Fruit fly (Drosophila melanogaster) whole organism, embryonic: Measurements from ENCODE around the gene Antp.

ENCODE experiments used
- ATbp ChIP-seq: fragments of 200-800 bp; sonication (Bioruptor generic); optimal IDR thresholded peaks from 2 replicates; lab custom pipeline; 2017; ENCODE audit warnings: missing biosample characterization, mild to moderate bottlenecking, missing genetic modification characterization, missing genetic modification reagents
- Asciz ChIP-seq: fragments of 200-800 bp; sonication (Bioruptor generic); optimal IDR thresholded peaks from 2 replicates; lab custom pipeline; 2017; ENCODE audit warnings: missing biosample characterization, mild to moderate bottlenecking, missing genetic modification characterization, missing genetic modification reagents
- Blimp-1 ChIP-seq: fragments of 200-800 bp; sonication (Bioruptor generic); optimal IDR thresholded peaks from 3 replicates; lab custom pipeline; 2018; ENCODE audit warnings: missing biosample characterization, missing genetic modification characterization, mild to moderate bottlenecking, moderate library complexity, missing genetic modification reagents
- C15 ChIP-seq: fragments of 200-800 bp; sonication (Bioruptor generic); IDR thresholded peaks from 3 replicates; pipeline ENCODE4 v1.3.6; 2022; ENCODE audit warnings: missing biosample characterization, missing genetic modification characterization
- CG10431 ChIP-seq: fragments of 200-800 bp; sonication (Bioruptor generic); optimal IDR thresholded peaks from 3 replicates; lab custom pipeline; 2018; ENCODE audit warnings: missing biosample characterization, mild to moderate bottlenecking, missing genetic modification characterization
- CG10959 ChIP-seq: fragments of 200-800 bp; sonication (Bioruptor generic); IDR thresholded peaks from 2 replicates; pipeline ENCODE4 v1.3.6; 2022; ENCODE audit warnings: missing biosample characterization, missing genetic modification characterization
- CG1233 ChIP-seq: fragments of 200-800 bp; sonication (Bioruptor generic); optimal IDR thresholded peaks from 4 replicates; lab custom pipeline; 2018; ENCODE audit warnings: missing biosample characterization, mild to moderate bottlenecking, missing genetic modification characterization
- CG14860 ChIP-seq: fragments of 200-800 bp; sonication (Bioruptor generic); IDR thresholded peaks from 3 replicates; pipeline ENCODE4 v1.3.6; 2022; ENCODE audit warnings: missing biosample characterization, missing genetic modification characterization; ENCODE audit not compliant: partially characterized antibody
- CG14965 ChIP-seq: fragments of 200-800 bp; sonication (Bioruptor generic); optimal IDR thresholded peaks from 2 replicates; lab custom pipeline; 2016; ENCODE audit warnings: missing biosample characterization, missing genetic modification characterization, borderline replicate concordance
- CG15479 ChIP-seq: fragments of 200-800 bp; sonication (Bioruptor generic); optimal IDR thresholded peaks from 3 replicates; lab custom pipeline; 2019; ENCODE audit warnings: missing biosample characterization, mild to moderate bottlenecking, missing genetic modification characterization, moderate library complexity
- CG18011 ChIP-seq: fragments of 200-800 bp; sonication (Bioruptor generic); optimal IDR thresholded peaks from 2 replicates; lab custom pipeline; 2017; ENCODE audit warnings: missing biosample characterization, missing genetic modification characterization, mild to moderate bottlenecking, moderate library complexity, missing genotype
- CG31365 ChIP-seq: fragments of 200-800 bp; sonication (Bioruptor generic); optimal IDR thresholded peaks from 2 replicates; lab custom pipeline; 2018; ENCODE audit warnings: missing biosample characterization, mild to moderate bottlenecking, missing genetic modification characterization
- CG4617 ChIP-seq: fragments of 200-800 bp; sonication (Bioruptor generic); optimal IDR thresholded peaks from 3 replicates; lab custom pipeline; 2016; ENCODE audit warnings: missing biosample characterization, missing genetic modification characterization, borderline replicate concordance
- CG4820 ChIP-seq: fragments of 200-800 bp; sonication (Bioruptor generic); optimal IDR thresholded peaks from 3 replicates; lab custom pipeline; 2016; ENCODE audit warnings: missing biosample characterization, missing genetic modification characterization
- CG6813 ChIP-seq: fragments of 200-800 bp; sonication (Bioruptor generic); optimal IDR thresholded peaks from 2 replicates; lab custom pipeline; 2017; ENCODE audit warnings: missing biosample characterization, missing genetic modification characterization, mild to moderate bottlenecking, moderate library complexity, missing genetic modification reagents
- CG7372 ChIP-seq: fragments of 200-800 bp; sonication (Bioruptor generic); IDR thresholded peaks from 2 replicates; pipeline ENCODE4 v1.3.6; 2022; ENCODE audit warnings: missing biosample characterization, missing genetic modification characterization
- CG8281 ChIP-seq: fragments of 200-800 bp; sonication (Bioruptor generic); optimal IDR thresholded peaks from 2 replicates; lab custom pipeline; 2018; ENCODE audit warnings: missing biosample characterization, mild to moderate bottlenecking, missing genetic modification characterization, moderate library complexity
- CG8359 ChIP-seq: fragments of 200-800 bp; sonication (Bioruptor generic); optimal IDR thresholded peaks from 2 replicates; lab custom pipeline; 2017; ENCODE audit warnings: missing biosample characterization, mild to moderate bottlenecking, missing genetic modification characterization, borderline replicate concordance
- CG8924 ChIP-seq: fragments of 200-800 bp; optimal IDR thresholded peaks from 3 replicates; lab custom pipeline; 2019; ENCODE audit warnings: missing biosample characterization, mild to moderate bottlenecking, missing genetic modification characterization, moderate library complexity
- CG9727 ChIP-seq: fragments of 200-800 bp; sonication (Bioruptor generic); optimal IDR thresholded peaks from 3 replicates; lab custom pipeline; 2017; ENCODE audit warnings: missing biosample characterization, mild to moderate bottlenecking, missing genetic modification characterization
- CkIIα-i1 ChIP-seq: fragments of 200-800 bp; sonication (Bioruptor generic); IDR thresholded peaks from 2 replicates; pipeline ENCODE4 v1.3.6; 2022; ENCODE audit warnings: missing biosample characterization, missing genetic modification characterization
- Gsc ChIP-seq: fragments of 200-800 bp; sonication (Bioruptor generic); IDR thresholded peaks from 2 replicates; pipeline ENCODE4 v1.3.6; 2022; ENCODE audit warnings: missing biosample characterization, missing genetic modification characterization
- HLH4C ChIP-seq: fragments of 200-800 bp; sonication (Bioruptor generic); IDR thresholded peaks from 3 replicates; pipeline ENCODE4 v1.3.6; 2022; ENCODE audit warnings: missing biosample characterization, missing genetic modification characterization; ENCODE audit not compliant: partially characterized antibody
- Hr3 ChIP-seq: fragments of 200-800 bp; sonication (Bioruptor generic); optimal IDR thresholded peaks from 3 replicates; lab custom pipeline; 2016; ENCODE audit warnings: missing biosample characterization, missing genetic modification characterization
- Lim3 ChIP-seq: fragments of 200-800 bp; sonication (Bioruptor generic); IDR thresholded peaks from 2 replicates; pipeline ENCODE4 v1.3.6; 2022; ENCODE audit warnings: missing biosample characterization, missing genetic modification characterization
- Med ChIP-seq: fragments of 200-800 bp; sonication (Bioruptor generic); peaks from one replicate; lab custom pipeline; 2016; ENCODE audit warnings: missing biosample characterization, missing genetic modification characterization, mild to moderate bottlenecking, inconsistent platforms, moderate library complexity
- amos ChIP-seq: fragments of 200-800 bp; sonication (Bioruptor generic); IDR thresholded peaks from 2 replicates; pipeline ENCODE4 v1.3.6; 2022; ENCODE audit warnings: missing biosample characterization, missing genetic modification characterization; ENCODE audit not compliant: partially characterized antibody
- bab2 ChIP-seq: fragments of 200-800 bp; sonication (Bioruptor generic); optimal IDR thresholded peaks from 2 replicates; lab custom pipeline; 2016; ENCODE audit warnings: missing biosample characterization, missing genetic modification characterization
- bigmax ChIP-seq: fragments of 200-800 bp; sonication (Bioruptor generic); optimal IDR thresholded peaks from 2 replicates; lab custom pipeline; 2018; ENCODE audit warnings: missing biosample characterization, mild to moderate bottlenecking, missing genetic modification characterization
- caup ChIP-seq: fragments of 200-800 bp; sonication (Bioruptor generic); optimal IDR thresholded peaks from 3 replicates; lab custom pipeline; 2017; ENCODE audit warnings: missing biosample characterization, mild to moderate bottlenecking, missing genetic modification characterization, moderate library complexity; ENCODE audit not compliant: severe bottlenecking
- ci ChIP-seq: fragments of 200-800 bp; sonication (Bioruptor generic); IDR thresholded peaks from 3 replicates; pipeline ENCODE4 v1.3.6; 2022; ENCODE audit warnings: missing biosample characterization, missing genetic modification characterization
- esg ChIP-seq: fragments of 200-800 bp; sonication (Bioruptor generic); conservative IDR thresholded peaks from 2 replicates; pipeline ENCODE4 v1.3.6; 2022; ENCODE audit warnings: missing biosample characterization, missing genetic modification characterization
- ewg ChIP-seq: fragments of 200-800 bp; sonication (Bioruptor generic); optimal IDR thresholded peaks from 3 replicates; lab custom pipeline; 2017; ENCODE audit warnings: mild to moderate bottlenecking, missing biosample characterization, missing genetic modification reagents, missing genetic modification characterization
- gro ChIP-seq: fragments of 200-800 bp; sonication (Bioruptor generic); optimal IDR thresholded peaks from 2 replicates; lab custom pipeline; 2016; ENCODE audit warnings: missing biosample characterization, missing genetic modification characterization
- inv ChIP-seq: fragments of 200-800 bp; sonication (Bioruptor generic); IDR thresholded peaks from 2 replicates; pipeline ENCODE4 v1.3.6; 2022; ENCODE audit warnings: missing biosample characterization, missing genetic modification characterization; ENCODE audit not compliant: partially characterized antibody
- jumu ChIP-seq: fragments of 200-800 bp; sonication (Bioruptor generic); optimal IDR thresholded peaks from 3 replicates; lab custom pipeline; 2016; ENCODE audit warnings: missing biosample characterization, missing genetic modification characterization
- lilli ChIP-seq: fragments of 200-800 bp; sonication (Bioruptor generic); optimal IDR thresholded peaks from 3 replicates; lab custom pipeline; 2016; ENCODE audit warnings: missing biosample characterization, missing genetic modification characterization
- maf-S ChIP-seq: fragments of 200-800 bp; sonication (Bioruptor generic); optimal IDR thresholded peaks from 2 replicates; lab custom pipeline; 2016; ENCODE audit warnings: missing biosample characterization, missing genetic modification characterization
- nom ChIP-seq: fragments of 200-800 bp; sonication (Bioruptor generic); optimal IDR thresholded peaks from 2 replicates; lab custom pipeline; 2017; ENCODE audit warnings: missing biosample characterization, missing genetic modification characterization, mild to moderate bottlenecking, moderate library complexity, missing genetic modification reagents
- pum ChIP-seq: fragments of 200-800 bp; sonication (Bioruptor generic); optimal IDR thresholded peaks from 2 replicates; lab custom pipeline; 2016; ENCODE audit warnings: missing biosample characterization, missing genetic modification characterization
- repo ChIP-seq: fragments of 200-800 bp; sonication (Bioruptor generic); optimal IDR thresholded peaks from 2 replicates; lab custom pipeline; 2016; ENCODE audit warnings: missing biosample characterization, missing genetic modification characterization
- rib ChIP-seq: fragments of 200-800 bp; sonication (Bioruptor generic); IDR thresholded peaks from 2 replicates; pipeline ENCODE4 v1.3.6; 2022; ENCODE audit warnings: missing biosample characterization, missing genetic modification characterization
- sd ChIP-seq: fragments of 200-800 bp; sonication (Bioruptor generic); optimal IDR thresholded peaks from 3 replicates; lab custom pipeline; 2018; ENCODE audit warnings: missing biosample characterization, mild to moderate bottlenecking, missing genetic modification characterization, moderate library complexity
- sim ChIP-seq: fragments of 200-800 bp; sonication (Bioruptor generic); IDR thresholded peaks from 2 replicates; pipeline ENCODE4 v1.3.6; 2022; ENCODE audit warnings: missing biosample characterization, missing genetic modification characterization
- sisA ChIP-seq: fragments of 200-800 bp; sonication (Bioruptor generic); IDR thresholded peaks from 2 replicates; pipeline ENCODE4 v1.3.6; 2022; ENCODE audit warnings: missing biosample characterization, missing genetic modification characterization
- tap ChIP-seq: fragments of 200-800 bp; optimal IDR thresholded peaks from 3 replicates; lab custom pipeline; 2019; ENCODE audit warnings: missing biosample characterization, mild to moderate bottlenecking, missing genetic modification characterization, moderate library complexity
- tup ChIP-seq: fragments of 200-800 bp; sonication (Bioruptor generic); optimal IDR thresholded peaks from 2 replicates; lab custom pipeline; 2016; ENCODE audit warnings: missing biosample characterization, mild to moderate bottlenecking, missing genetic modification characterization, moderate library complexity
- twi ChIP-seq: fragments of 200-800 bp; optimal IDR thresholded peaks from 2 replicates; lab custom pipeline; 2019; ENCODE audit warnings: missing biosample characterization, mild to moderate bottlenecking, missing genetic modification characterization, moderate library complexity
- zfh2 ChIP-seq: fragments of 200-800 bp; sonication (Bioruptor generic); optimal IDR thresholded peaks from 2 replicates; lab custom pipeline; 2016; ENCODE audit warnings: missing biosample characterization, missing genetic modification characterization

Antp gene

DNA sequence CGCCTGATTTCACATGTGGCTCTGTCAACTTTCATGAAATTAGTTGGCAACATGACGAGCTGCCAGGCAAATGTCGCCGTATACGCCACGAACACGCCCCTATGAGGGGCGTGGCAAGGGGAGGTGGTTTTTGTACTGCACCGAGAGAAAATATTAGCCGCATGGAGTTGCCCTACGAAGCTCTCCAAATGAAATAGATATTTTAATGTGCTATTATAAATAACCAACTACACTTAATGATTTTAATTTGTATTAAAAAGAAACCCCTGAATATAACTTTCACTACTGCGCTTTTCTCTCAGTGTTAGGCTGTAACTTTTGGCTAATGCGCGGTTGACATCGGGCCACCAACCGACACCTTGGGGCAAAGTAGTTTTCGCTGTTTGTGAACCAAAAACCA is 79.1 kb downstream of the Antp start (continued):
- TF ChIP-seq ci (GFP tag; lab: Robert Waterston, UW) (peak; percentile 87), CG31365 (tag; lab: Kevin White, UChicago) (no peak), esg (GFP tag; lab: Robert Waterston, UW) (peak; percentile 68), sisA (GFP tag; lab: Robert Waterston, UW) (peak; percentile 85), HLH4C (GFP tag; lab: Robert Waterston, UW) (no peak), zfh2 (GFP tag; lab: Kevin White, UChicago) (no peak), CG1233 (GFP tag; lab: Kevin White, UChicago) (peak; percentile 23), nom (GFP tag; lab: Kevin White, UChicago) (no peak), gro (GFP tag; lab: Kevin White, UChicago) (peak; percentile 11), bigmax (GFP tag; lab: Kevin White, UChicago) (no peak), CG4820 (GFP tag; lab: Kevin White, UChicago) (peak; percentile 46), CG10959 (peak; percentile 64), CG8359 (GFP tag; lab: Kevin White, UChicago) (peak; percentile 21), CG9727 (GFP tag; lab: Kevin White, UChicago) (peak; percentile 53), CG14965 (GFP tag; lab: Kevin White, UChicago) (no peak), rib (GFP tag; lab: Robert Waterston, UW) (no peak), ewg (peak; percentile 62), CG10431 (GFP tag; lab: Kevin White, UChicago) (no peak), CG14860 (GFP tag; lab: Robert Waterston, UW) (no peak), caup (GFP tag; lab: Kevin White, UChicago) (peak; percentile 42), CG6813 (GFP tag; lab: Kevin White, UChicago) (peak; percentile 29), sd (no peak), CG18011 (GFP tag; lab: Kevin White, UChicago) (no peak), inv (GFP tag; lab: Robert Waterston, UW) (no peak), ATbp (GFP tag; lab: Kevin White, UChicago) (peak; percentile 68), CG8281 (tag; lab: Kevin White, UChicago) (peak; percentile 15), twi (no peak), maf-S (GFP tag; lab: Kevin White, UChicago) (peak; percentile 51), Lim3 (GFP tag; lab: Robert Waterston, UW) (0 out of 2 replicates have a peak, but pooled peaks have one; percentile 37), pum (GFP tag; lab: Kevin White, UChicago) (peak; percentile 52), tap (tag; lab: Kevin White, UChicago) (peak; percentile 50), amos (GFP tag; lab: Robert Waterston, UW) (no peak), CG7372 (GFP tag; lab: Robert Waterston, UW) (peak; percentile 52; the same call in 1 of the 2 replicates), jumu (peak; percentile 39), CG4617 (no peak), Asciz (GFP tag; lab: Kevin White, UChicago) (peak; percentile 65), Hr3 (GFP tag; lab: Kevin White, UChicago) (peak; percentile 52), Gsc (peak; percentile 30; the same call in 1 of the 2 replicates), bab2 (GFP tag; lab: Kevin White, UChicago) (peak; percentile 62), C15 (GFP tag; lab: Robert Waterston, UW) (0 out of 3 replicates have a peak, but pooled peaks have one; percentile 25), Med (peak; percentile 88), CG8924 (tag; lab: Kevin White, UChicago) (peak; percentile 57), Blimp-1 (GFP tag; lab: Kevin White, UChicago) (peak; percentile 68), sim (GFP tag; lab: Robert Waterston, UW) (peak; percentile 56; the same call in 1 of the 2 replicates), lilli (GFP tag; lab: Kevin White, UChicago) (peak; percentile 65), repo (peak; percentile 26), CG15479 (GFP tag; lab: Kevin White, UChicago) (no peak), tup (no peak), CkIIα-i1 (GFP tag; lab: Robert Waterston, UW) (no peak)
